Fruit fly (Drosophila melanogaster) whole organism, larva: Measurements from ENCODE around the gene CG34456.

Experiments
- noc ChIP-seq: fragments of 200-800 bp; sonication (Bioruptor generic); optimal IDR thresholded peaks from 3 replicates; lab custom pipeline; 2019; ENCODE audit warnings: missing biosample characterization, mild to moderate bottlenecking, missing genetic modification characterization, moderate library complexity

CG34456 gene

dm6 chr3L:9384445-9385079 lies 22.7 kb downstream of the CG34456 start:
- TF ChIP-seq noc (tag; lab: Kevin White, UChicago), result no peak

DNA sequence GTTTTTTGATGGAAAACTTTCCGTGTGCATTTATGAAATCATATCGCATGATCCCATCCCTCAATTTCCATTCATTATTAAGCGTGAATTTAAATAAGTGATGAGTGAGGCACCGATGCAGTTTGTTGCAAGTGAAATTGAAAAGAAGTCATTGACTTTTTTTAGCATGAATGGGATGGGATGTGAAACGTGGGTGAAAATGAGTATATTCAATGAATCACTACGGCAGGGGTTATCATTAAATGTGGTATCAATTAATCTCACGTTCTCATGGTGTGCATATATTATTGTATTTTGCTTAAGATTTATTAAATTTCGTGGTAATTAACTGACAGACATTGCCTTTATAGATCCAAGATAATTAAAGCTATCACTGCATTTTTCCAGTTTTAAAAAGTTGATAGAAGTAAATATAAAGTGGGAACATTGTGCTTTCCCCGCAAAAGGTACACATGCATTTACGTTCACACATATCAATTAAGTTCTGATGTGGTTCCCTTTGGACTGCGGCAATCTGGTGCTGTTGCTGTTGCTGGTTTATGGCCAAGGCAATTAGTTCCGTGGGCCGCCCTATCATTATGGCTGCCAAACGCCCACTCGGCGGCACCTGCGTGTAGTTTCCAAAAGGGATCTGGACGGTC lies 29.6 kb downstream of the CG34456 start:
- no peak for TF ChIP-seq noc (tag; lab: Kevin White, UChicago)

DNA sequence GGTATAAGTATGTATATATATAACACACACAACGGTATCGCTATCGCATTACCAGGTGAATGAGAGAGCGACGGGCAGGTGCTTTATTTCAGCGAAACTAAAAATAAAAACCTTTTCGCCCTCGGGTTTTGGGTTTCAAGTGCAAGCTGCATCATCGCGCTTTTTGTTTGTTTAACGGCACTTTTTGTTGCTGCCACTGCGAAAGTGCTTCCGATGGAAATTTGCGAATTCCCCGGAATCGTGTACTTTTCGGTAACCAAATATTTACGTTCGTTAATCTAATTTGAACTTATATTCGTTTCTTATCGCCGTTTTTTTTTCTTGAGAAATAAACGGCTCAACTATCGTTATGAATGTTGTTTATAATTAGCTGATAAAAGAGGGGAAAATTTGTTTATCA lies 34.1 kb downstream of the CG34456 start:
- TF ChIP-seq noc (tag; lab: Kevin White, UChicago), result no peak

DNA sequence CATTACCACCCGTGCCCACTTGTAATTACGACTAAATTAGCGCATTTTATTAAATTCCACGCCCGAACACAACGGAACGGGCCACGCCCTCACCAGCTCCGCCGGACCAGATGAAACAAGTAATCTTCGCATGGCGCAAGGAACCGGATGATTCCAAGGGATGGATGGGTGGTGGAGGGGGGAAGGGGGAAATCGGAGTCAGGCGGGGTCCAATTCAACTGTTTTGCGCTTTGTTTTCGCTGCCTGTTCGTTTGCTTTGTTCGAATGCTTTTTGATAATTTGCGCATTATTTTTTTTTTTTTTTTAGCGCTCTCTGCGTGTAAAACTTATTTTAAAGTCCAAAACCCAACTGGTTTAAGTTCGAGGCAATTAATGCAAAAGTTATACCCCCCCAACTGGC lies 34.8 kb downstream of the CG34456 start:
- TF ChIP-seq noc (tag; lab: Kevin White, UChicago), result no peak

DNA sequence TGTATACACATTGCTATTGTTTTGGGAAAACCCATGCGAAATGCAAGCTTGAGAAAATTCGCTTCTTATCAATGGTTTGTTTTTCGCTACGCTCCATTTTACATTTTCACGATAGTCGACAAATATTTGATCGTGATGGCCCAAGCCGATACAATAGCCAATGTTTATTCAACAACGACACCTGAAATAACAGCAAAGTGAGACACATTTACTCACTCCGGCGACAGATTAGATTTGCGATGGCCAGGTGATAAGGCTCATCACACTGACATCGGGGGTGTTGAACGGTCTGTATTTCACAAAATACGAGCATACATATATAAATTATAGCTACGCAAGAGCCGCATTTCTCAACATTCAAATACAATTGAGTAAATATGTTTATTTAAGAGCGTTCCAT lies 35.2 kb downstream of the CG34456 start:
- TF ChIP-seq noc (tag; lab: Kevin White, UChicago), result peak; percentile 89

dm6 chr3L:9398028-9398427 lies 36.1 kb downstream of the CG34456 start:
- no peak for TF ChIP-seq noc (tag; lab: Kevin White, UChicago)

- no peak for TF ChIP-seq noc (tag; lab: Kevin White, UChicago)
Measured at dm6 chr3L:9398435-9398981, 36.6 kb downstream of the CG34456 start.

dm6 chr3L:9399013-9399750 lies 37.3 kb downstream of the CG34456 start, which contains the start of gene CG4080:
TSS of gene CG4080 (minus strand) at chr3L:9399227.
- peak; percentile 16 for TF ChIP-seq noc (tag; lab: Kevin White, UChicago)

- TF ChIP-seq noc (tag; lab: Kevin White, UChicago), result no peak
Measured at dm6 chr3L:9399855-9400254, 37.9 kb downstream of the CG34456 start.

DNA sequence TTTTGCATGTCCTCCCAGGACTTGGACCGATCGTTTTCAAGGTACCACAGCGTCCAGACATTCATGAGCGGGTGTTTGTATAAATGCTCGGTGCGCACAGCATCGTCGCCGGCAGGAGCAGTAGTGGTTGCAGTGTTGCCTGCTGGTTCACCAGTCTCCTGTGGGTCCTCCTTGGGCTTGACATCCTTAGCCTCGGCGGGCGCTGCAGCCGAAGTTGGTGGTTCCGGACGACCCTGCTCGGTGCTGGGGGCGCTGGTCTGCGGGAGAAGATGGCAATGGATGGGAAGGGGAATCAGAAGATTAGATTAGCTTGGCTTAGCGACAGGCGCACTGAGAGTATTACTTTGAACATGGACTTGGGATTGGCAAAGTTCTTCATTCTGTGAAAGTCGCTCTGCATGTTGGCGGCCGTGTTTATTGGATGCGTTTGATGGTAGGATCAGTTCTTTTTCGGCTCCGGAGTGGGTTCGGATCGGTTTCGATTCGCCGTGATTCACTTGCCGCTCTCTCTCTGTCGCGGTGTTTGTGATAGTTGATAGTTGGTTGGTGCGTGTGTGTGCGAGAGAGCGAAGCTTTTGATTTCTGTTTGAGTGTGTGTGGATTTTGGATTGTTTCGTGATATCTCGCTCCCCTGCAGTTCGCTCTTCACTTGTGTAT lies 38.9 kb downstream of the CG34456 start:
- TF ChIP-seq noc (tag; lab: Kevin White, UChicago), result no peak

dm6 chr3L:9401354-9402156 lies 39.6 kb downstream of the CG34456 start:
- TF ChIP-seq noc (tag; lab: Kevin White, UChicago), result no peak

- no peak for TF ChIP-seq noc (tag; lab: Kevin White, UChicago)
Measured at dm6 chr3L:9402157-9402890, 40.4 kb downstream of the CG34456 start, which contains the start of gene eIF4E1. TSS of gene eIF4E1 (minus strand) at chr3L:9402460.

DNA sequence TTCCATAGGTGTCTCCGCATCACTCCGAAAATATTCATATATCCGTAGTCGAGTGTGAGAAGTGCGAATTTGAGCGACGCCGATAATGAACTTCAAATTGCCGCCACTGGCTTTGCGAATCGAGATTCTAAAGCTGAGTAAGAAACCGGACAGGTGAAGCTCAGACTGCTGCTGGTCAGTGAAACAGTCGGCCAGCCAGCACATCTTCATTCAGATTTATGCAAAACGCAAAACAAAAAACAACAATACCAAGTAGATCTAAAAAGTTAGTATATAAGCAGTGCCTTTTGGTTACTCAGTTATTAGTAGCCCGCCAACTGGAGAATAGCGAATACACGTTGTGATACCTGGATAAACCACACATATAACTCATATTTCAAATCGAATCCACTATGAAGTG lies 42.6 kb downstream of the CG34456 start, which contains the start of gene Cpr67B:
TSS of gene Cpr67B (plus strand) at position 301 of the 400 bp plus-strand sequence.
- no peak for TF ChIP-seq noc (tag; lab: Kevin White, UChicago)

DNA sequence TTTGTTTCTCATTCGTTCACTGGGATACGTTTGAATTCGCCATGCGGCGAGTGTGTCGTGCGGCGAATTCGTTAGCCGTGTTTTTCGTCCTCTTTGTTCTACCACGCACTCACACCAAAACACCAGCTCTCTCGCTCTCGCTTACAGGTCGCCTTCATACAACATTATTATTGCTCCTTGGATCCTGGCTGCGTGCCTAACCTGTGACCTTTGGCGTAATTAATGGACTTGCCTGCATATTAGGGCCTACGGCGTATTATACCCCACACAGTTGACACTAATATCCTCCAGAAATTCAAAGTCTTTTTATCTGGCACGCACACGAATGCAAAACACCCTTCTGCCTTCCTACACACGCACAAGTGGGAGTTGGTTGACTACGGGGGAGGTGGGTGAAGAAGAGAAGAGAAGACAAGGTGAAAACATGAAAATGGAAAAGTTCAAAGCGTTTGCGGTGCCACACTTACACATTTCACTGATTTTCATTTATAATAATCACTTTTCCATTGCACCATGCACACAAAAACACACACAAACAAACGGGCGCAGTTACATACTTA lies 48.2 kb downstream of the CG34456 start:
- no peak for TF ChIP-seq noc (tag; lab: Kevin White, UChicago)
